Worm (Caenorhabditis elegans) whole organism, L4 larva: ENCODE measurements around the gene VM106R.1.

Source experiments
- F10B5.3 ChIP-seq: sonication (generic microtip); optimal IDR thresholded peaks from 2 replicates; lab custom pipeline; 2016; ENCODE audit warnings: mild to moderate bottlenecking, missing genetic modification characterization, missing compliant biosample characterization
- F37D6.2 ChIP-seq: sonication (generic microtip); optimal IDR thresholded peaks from 2 replicates; lab custom pipeline; 2016; ENCODE audit warnings: mild to moderate bottlenecking, missing genetic modification characterization, missing compliant biosample characterization
- F44E2.7 ChIP-seq: fragments of 200-800 bp; sonication (Bioruptor generic); IDR thresholded peaks from 2 replicates; pipeline ENCODE4 v2.1.2; 2022; ENCODE audit warnings: missing genetic modification characterization, missing compliant biosample characterization
- F49E8.2 ChIP-seq: sonication (generic microtip); optimal IDR thresholded peaks from 2 replicates; lab custom pipeline; 2016; ENCODE audit warnings: missing compliant biosample characterization, mild to moderate bottlenecking, missing genetic modification characterization, borderline replicate concordance
- T20F7.1 ChIP-seq: fragments of 200-800 bp; sonication (Bioruptor generic); optimal IDR thresholded peaks from 2 replicates; lab custom pipeline; 2018; ENCODE audit warnings: mild to moderate bottlenecking, missing genetic modification characterization, missing compliant biosample characterization
- T26A8.4 ChIP-seq: fragments of 200-800 bp; sonication (Bioruptor generic); IDR thresholded peaks from 2 replicates; pipeline ENCODE4 v1.3.6; 2022; ENCODE audit warnings: missing genetic modification characterization, missing compliant biosample characterization
- Y5F2A.4 ChIP-seq: fragments of 200-800 bp; sonication (Bioruptor generic); optimal IDR thresholded peaks from 2 replicates; lab custom pipeline; 2018; ENCODE audit warnings: mild to moderate bottlenecking, missing genetic modification characterization, missing compliant biosample characterization
- Y75B8A.6 ChIP-seq: fragments of 200-800 bp; sonication (Bioruptor generic); IDR thresholded peaks from 2 replicates; pipeline ENCODE4 v1.3.6; 2022; ENCODE audit warnings: missing genetic modification reagents, missing genetic modification characterization, missing compliant biosample characterization
- aha-1 ChIP-seq: fragments of 150-350 bp; peaks from one replicate; lab custom pipeline; 2014; ENCODE audit warnings: missing biosample characterization, missing genetic modification characterization
- aly-2 ChIP-seq: sonication (generic microtip); optimal IDR thresholded peaks from 2 replicates; lab custom pipeline; 2018; ENCODE audit warnings: missing biosample characterization, missing genetic modification characterization
- ama-1 ChIP-seq: fragments of 150-350 bp; optimal IDR thresholded peaks from 2 replicates; lab custom pipeline; 2014; ENCODE audit warnings: inconsistent platforms, mixed read lengths
- attf-4 ChIP-seq: sonication (generic microtip); optimal IDR thresholded peaks from 3 replicates; lab custom pipeline; 2017; ENCODE audit warnings: missing biosample characterization, missing genetic modification characterization
- ceh-20 ChIP-seq: fragments of 200-800 bp; sonication (Bioruptor generic); IDR thresholded peaks from 2 replicates; pipeline ENCODE4 v1.3.6; 2022; ENCODE audit warnings: missing genetic modification reagents, missing genetic modification characterization, missing compliant biosample characterization
- ceh-32 ChIP-seq: sonication (generic microtip); optimal IDR thresholded peaks from 2 replicates; lab custom pipeline; 2016; ENCODE audit warnings: mild to moderate bottlenecking, missing genetic modification characterization, missing compliant biosample characterization; ENCODE audit not compliant: poor library complexity
- ceh-44 ChIP-seq: fragments of 200-800 bp; sonication (Bioruptor generic); IDR thresholded peaks from 2 replicates; pipeline ENCODE4 v1.3.6; 2022; ENCODE audit warnings: missing genetic modification reagents, missing genetic modification characterization, missing compliant biosample characterization
- ceh-82 ChIP-seq: sonication (generic microtip); optimal IDR thresholded peaks from 2 replicates; lab custom pipeline; 2017; ENCODE audit warnings: missing biosample characterization, missing genetic modification characterization
- cey-2 ChIP-seq: sonication (generic microtip); optimal IDR thresholded peaks from 3 replicates; lab custom pipeline; 2017; ENCODE audit warnings: missing genetic modification characterization, mild to moderate bottlenecking, missing compliant biosample characterization, antibody characterized with exemption, borderline replicate concordance; ENCODE audit not compliant: insufficient read depth
- daf-16 ChIP-seq, 3 experiments: sonication (generic microtip); optimal IDR thresholded peaks; 2 replicates each; lab custom pipeline; 2016 to 2017; ENCODE audit warnings: missing genetic modification characterization in 3 of 3, missing genetic modification reagents in 3 of 3, mild to moderate bottlenecking in 2 of 3, missing compliant biosample characterization in 2 of 3, missing biosample characterization in 1 of 3, moderate library complexity in 1 of 3
- daf-19 ChIP-seq: fragments of 200-800 bp; sonication (Bioruptor generic); conservative IDR thresholded peaks from 2 replicates; pipeline ENCODE4 v1.3.6; 2022; ENCODE audit warnings: missing genetic modification characterization, missing compliant biosample characterization
- daf-8 ChIP-seq: fragments of 200-800 bp; sonication (Bioruptor generic); IDR thresholded peaks from 2 replicates; pipeline ENCODE4 v1.3.6; 2022; ENCODE audit warnings: missing genetic modification characterization, missing compliant biosample characterization
- dmd-9 ChIP-seq: fragments of 200-800 bp; sonication (Bioruptor generic); IDR thresholded peaks from 2 replicates; pipeline ENCODE4 v1.3.6; 2022; ENCODE audit warnings: missing genetic modification reagents, missing genetic modification characterization, missing compliant biosample characterization
- dpl-1 ChIP-seq: fragments of 150-350 bp; optimal IDR thresholded peaks from 2 replicates; lab custom pipeline; 2014; ENCODE audit warnings: missing biosample characterization, missing genetic modification reagents, missing genetic modification characterization
- dve-1 ChIP-seq: sonication (generic microtip); optimal IDR thresholded peaks from 2 replicates; lab custom pipeline; 2017; ENCODE audit warnings: antibody characterized with exemption, mild to moderate bottlenecking, missing genetic modification characterization, missing compliant biosample characterization; ENCODE audit not compliant: insufficient read depth
- hmg-1.1 ChIP-seq: fragments of 200-800 bp; sonication (Bioruptor generic); IDR thresholded peaks from 2 replicates; pipeline ENCODE4 v1.3.6; 2022; ENCODE audit warnings: missing genetic modification reagents, missing genetic modification characterization, missing compliant biosample characterization
- lim-7 ChIP-seq: fragments of 200-800 bp; sonication (Bioruptor generic); IDR thresholded peaks from 2 replicates; pipeline ENCODE4 v1.3.6; 2022; ENCODE audit warnings: missing genetic modification characterization, missing compliant biosample characterization
- lin-1 ChIP-seq: fragments of 200-800 bp; sonication (Bioruptor generic); IDR thresholded peaks from 2 replicates; pipeline ENCODE4 v1.3.6; 2022; ENCODE audit warnings: missing genetic modification reagents, missing genetic modification characterization, missing compliant biosample characterization
- lin-15B ChIP-seq: fragments of 150-350 bp; sonication (generic microtip); optimal IDR thresholded peaks from 3 replicates; lab custom pipeline; 2014; ENCODE audit warnings: missing biosample characterization, missing genetic modification characterization
- lin-29 ChIP-seq: fragments of 200-800 bp; sonication (Bioruptor generic); IDR thresholded peaks from 2 replicates; pipeline ENCODE4 v1.3.6; 2022; ENCODE audit warnings: missing genetic modification reagents, missing genetic modification characterization, missing compliant biosample characterization
- lin-39 ChIP-seq: fragments of 150-350 bp; optimal IDR thresholded peaks from 2 replicates; lab custom pipeline; 2014; ENCODE audit warnings: missing biosample characterization, missing genetic modification reagents, missing genetic modification characterization
- lir-3 ChIP-seq: sonication (generic microtip); optimal IDR thresholded peaks from 2 replicates; lab custom pipeline; 2016; ENCODE audit warnings: mild to moderate bottlenecking, missing genetic modification characterization, missing compliant biosample characterization
- lsy-2 ChIP-seq, 2 experiments: fragments of 150-350 bp in 1 of 2; sonication (generic microtip) in 1 of 2; optimal IDR thresholded peaks; 2 replicates each; lab custom pipeline; 2014 to 2017; ENCODE audit warnings: missing biosample characterization in 2 of 2, missing genetic modification characterization in 2 of 2
- mdt-29 ChIP-seq: fragments of 200-800 bp; sonication (Bioruptor generic); IDR thresholded peaks from 2 replicates; pipeline ENCODE4 v1.3.6; 2022; ENCODE audit warnings: missing genetic modification reagents, missing genetic modification characterization, missing compliant biosample characterization
- mep-1 ChIP-seq: fragments of 150-350 bp; sonication (generic microtip); optimal IDR thresholded peaks from 3 replicates; lab custom pipeline; 2014; ENCODE audit warnings: missing biosample characterization, missing genetic modification characterization
- nhr-102 ChIP-seq: sonication (generic microtip); optimal IDR thresholded peaks from 2 replicates; lab custom pipeline; 2016; ENCODE audit warnings: mild to moderate bottlenecking, missing genetic modification characterization, moderate library complexity, missing compliant biosample characterization
- nhr-111 ChIP-seq: fragments of 200-800 bp; sonication (Bioruptor generic); optimal IDR thresholded peaks from 2 replicates; lab custom pipeline; 2018; ENCODE audit warnings: mild to moderate bottlenecking, missing genetic modification characterization, missing compliant biosample characterization
- nhr-25 ChIP-seq: sonication (generic microtip); optimal IDR thresholded peaks from 2 replicates; lab custom pipeline; 2017; ENCODE audit warnings: missing genetic modification characterization, mild to moderate bottlenecking, missing compliant biosample characterization, antibody characterized with exemption, moderate library complexity, borderline replicate concordance; ENCODE audit not compliant: insufficient read depth
- nhr-41 ChIP-seq: fragments of 200-800 bp; sonication (Bioruptor generic); IDR thresholded peaks from 2 replicates; pipeline ENCODE4 v1.3.6; 2022; ENCODE audit warnings: missing genetic modification reagents, missing genetic modification characterization, missing compliant biosample characterization
- nhr-48 ChIP-seq: sonication (generic microtip); optimal IDR thresholded peaks from 2 replicates; lab custom pipeline; 2016; ENCODE audit warnings: mild to moderate bottlenecking, missing genetic modification characterization, missing compliant biosample characterization
- nhr-76 ChIP-seq: fragments of 150-350 bp; optimal IDR thresholded peaks from 2 replicates; lab custom pipeline; 2014; ENCODE audit warnings: missing biosample characterization, missing genetic modification characterization
- nhr-77 ChIP-seq: fragments of 150-350 bp; optimal IDR thresholded peaks from 2 replicates; lab custom pipeline; 2014; ENCODE audit warnings: missing biosample characterization, missing genetic modification characterization
- rbr-2 ChIP-seq: sonication (generic microtip); optimal IDR thresholded peaks from 2 replicates; lab custom pipeline; 2016; ENCODE audit warnings: missing genotype, missing genetic modification characterization, missing compliant biosample characterization
- sdz-12 ChIP-seq: fragments of 200-800 bp; sonication (Bioruptor generic); optimal IDR thresholded peaks from 2 replicates; lab custom pipeline; 2018; ENCODE audit warnings: mild to moderate bottlenecking, missing genetic modification characterization, missing compliant biosample characterization
- spr-1 ChIP-seq: sonication (generic microtip); optimal IDR thresholded peaks from 2 replicates; lab custom pipeline; 2016; ENCODE audit warnings: mild to moderate bottlenecking, missing genetic modification characterization, missing compliant biosample characterization
- spr-3 ChIP-seq: fragments of 200-800 bp; sonication (Bioruptor generic); optimal IDR thresholded peaks from 2 replicates; lab custom pipeline; 2018; ENCODE audit warnings: mild to moderate bottlenecking, missing genetic modification characterization, missing compliant biosample characterization
- tra-1 ChIP-seq: fragments of 200-800 bp; sonication (Bioruptor generic); IDR thresholded peaks from 2 replicates; pipeline ENCODE4 v1.3.6; 2022; ENCODE audit warnings: missing genetic modification reagents, missing genetic modification characterization, missing compliant biosample characterization
- unc-130 ChIP-seq: sonication (generic microtip); optimal IDR thresholded peaks from 2 replicates; lab custom pipeline; 2016; ENCODE audit warnings: missing genetic modification reagents, missing genetic modification characterization, missing compliant biosample characterization
- vab-7 ChIP-seq: fragments of 200-800 bp; sonication (Bioruptor generic); IDR thresholded peaks from 2 replicates; pipeline ENCODE4 v1.3.6; 2022; ENCODE audit warnings: missing genetic modification reagents, missing genetic modification characterization, missing compliant biosample characterization
- zag-1 ChIP-seq: fragments of 150-350 bp; optimal IDR thresholded peaks from 2 replicates; lab custom pipeline; 2014; ENCODE audit warnings: missing biosample characterization, missing genetic modification characterization
- zip-2 ChIP-seq: fragments of 150-350 bp; optimal IDR thresholded peaks from 2 replicates; lab custom pipeline; 2014; ENCODE audit warnings: missing biosample characterization, missing genetic modification characterization
- ztf-11 ChIP-seq: fragments of 150-350 bp; optimal IDR thresholded peaks from 2 replicates; lab custom pipeline; 2014; ENCODE audit warnings: missing biosample characterization, missing genetic modification characterization

The VM106R.1 gene

DNA sequence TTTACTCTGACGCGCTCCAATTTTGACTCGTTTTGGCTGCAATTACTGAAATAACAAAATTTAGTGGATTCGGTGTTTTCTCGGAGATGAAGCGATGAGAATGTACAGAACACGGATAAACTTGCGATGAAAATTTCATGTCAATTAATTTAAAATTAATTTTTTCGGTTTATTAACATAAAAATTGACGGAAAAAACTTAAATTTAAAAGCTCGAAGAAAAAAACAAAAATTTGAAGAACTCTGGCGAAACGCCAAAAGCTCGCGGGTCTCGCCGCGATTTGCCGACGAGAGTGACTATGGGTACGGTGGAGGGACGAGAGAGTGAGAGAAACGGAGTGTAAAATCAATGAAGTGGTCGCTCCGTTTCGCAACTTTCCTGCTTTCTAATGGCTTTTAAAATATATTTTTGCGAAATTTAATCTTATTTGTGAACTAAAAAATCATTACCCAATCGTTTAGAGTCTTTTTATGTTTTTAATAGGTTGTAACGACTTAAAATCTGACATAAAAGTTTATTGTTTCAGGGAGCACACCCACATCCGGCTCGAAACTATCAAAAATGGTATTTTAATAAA is 39.8 kb upstream of the VM106R.1 start, which contains the start of the genes gmps-1 and cap-2 (continued):
- TF ChIP-seq ama-1 (peak; percentile 54), unc-130 (GFP tag; lab: Kevin White, UChicago) (peak; percentile 70), lin-15B (tag; lab: Kevin White, UChicago) (peak; percentile 43), F49E8.2 (tag; lab: Kevin White, UChicago) (peak; percentile 75), nhr-48 (peak; percentile 90), sdz-12 (peak; percentile 33), attf-4 (no peak), zip-2 (peak; percentile 72), daf-19 (GFP tag; lab: Robert Waterston, UW) (peak; percentile 69; the same call in 1 of the 2 replicates), F37D6.2 (tag; lab: Kevin White, UChicago) (peak; percentile 91), rbr-2 (tag; lab: Kevin White, UChicago) (peak; percentile 95), Y75B8A.6 (GFP tag; lab: Robert Waterston, UW) (no peak), spr-1 (tag; lab: Kevin White, UChicago) (peak; percentile 94), spr-3 (GFP tag; lab: Kevin White, UChicago) (peak; percentile 92), dpl-1 (GFP tag; lab: Kevin White, UChicago) (peak; percentile 91), ceh-44 (GFP tag; lab: Robert Waterston, UW) (no peak), daf-8 (GFP tag; lab: Robert Waterston, UW) (no peak), aly-2 (tag; lab: Kevin White, UChicago) (no peak), ceh-32 (tag; lab: Kevin White, UChicago) (peak; percentile 81), ceh-20 (GFP tag; lab: Robert Waterston, UW) (peak; percentile 95), nhr-102 (tag; lab: Kevin White, UChicago) (peak; percentile 96), aha-1 (peak; percentile 96), lin-1 (GFP tag; lab: Robert Waterston, UW) (peak; percentile 86), mdt-29 (GFP tag; lab: Robert Waterston, UW) (peak; percentile 91), nhr-111 (no peak), F44E2.7 (GFP tag; lab: Robert Waterston, UW) (no peak), lin-39 (peak; percentile 67), dmd-9 (GFP tag; lab: Robert Waterston, UW) (peak; percentile 93), hmg-1.1 (GFP tag; lab: Robert Waterston, UW) (peak; percentile 98), zag-1 (tag; lab: Kevin White, UChicago) (peak; percentile 34), nhr-41 (GFP tag; lab: Robert Waterston, UW) (no peak), tra-1 (GFP tag; lab: Robert Waterston, UW) (peak; percentile 84), F10B5.3 (tag; lab: Kevin White, UChicago) (peak; percentile 90), lim-7 (GFP tag; lab: Robert Waterston, UW) (no peak), lir-3 (tag; lab: Kevin White, UChicago) (peak; percentile 55), T20F7.1 (GFP tag; lab: Kevin White, UChicago) (peak; percentile 89), Y5F2A.4 (GFP tag; lab: Kevin White, UChicago) (peak; percentile 60), dve-1 (peak; percentile 99), ceh-82 (tag; lab: Kevin White, UChicago) (no peak), nhr-77 (tag; lab: Kevin White, UChicago) (peak; percentile 96), daf-16 (GFP tag; optimal IDR thresholded peaks at IDR 0.05; lab: Kevin White, UChicago) (peak; percentile 42 to 91), daf-16 (tag; optimal IDR thresholded peaks at IDR 0.05; lab: Kevin White, UChicago) (peak; percentile 60), cey-2 (no peak), lin-29 (GFP tag; lab: Robert Waterston, UW) (peak; percentile 86), vab-7 (GFP tag; lab: Robert Waterston, UW) (peak; percentile 80), lsy-2 (tag; optimal IDR thresholded peaks at IDR 0.05; lab: Kevin White, UChicago) (peak; percentile 100), mep-1 (tag; lab: Kevin White, UChicago) (peak; percentile 99), ztf-11 (tag; lab: Kevin White, UChicago) (no peak), nhr-76 (peak; percentile 35), T26A8.4 (GFP tag; lab: Robert Waterston, UW) (peak; percentile 98), nhr-25 (peak; percentile 49)
